Fruit fly (Drosophila melanogaster) whole organism, pupa: Measurements from ENCODE around the gene CG10096.
A peak's percentile ranks its signal among the peaks of the same experiment; 100 is the strongest.

Source experiments
- CG10348 ChIP-seq: fragments of 200-800 bp; sonication (Bioruptor generic); IDR thresholded peaks from 2 replicates; pipeline ENCODE4 v1.3.6; 2022; ENCODE audit warnings: missing biosample characterization, missing genetic modification characterization
- CG12605 ChIP-seq: fragments of 200-800 bp; sonication (Bioruptor generic); IDR thresholded peaks from 2 replicates; pipeline ENCODE4 v1.3.6; 2022; ENCODE audit warnings: missing biosample characterization, missing genetic modification characterization
- CG13204 ChIP-seq: fragments of 200-800 bp; sonication (Bioruptor generic); optimal IDR thresholded peaks from 2 replicates; lab custom pipeline; 2018; ENCODE audit warnings: missing biosample characterization, mild to moderate bottlenecking, missing genetic modification characterization, moderate library complexity
- CG14655 ChIP-seq: fragments of 200-800 bp; sonication (Bioruptor generic); optimal IDR thresholded peaks from 3 replicates; lab custom pipeline; 2017; ENCODE audit warnings: mild to moderate bottlenecking, missing biosample characterization, missing genetic modification reagents, missing genetic modification characterization
- CG15710 ChIP-seq: fragments of 200-800 bp; sonication (Bioruptor generic); optimal IDR thresholded peaks from 2 replicates; lab custom pipeline; 2018; ENCODE audit warnings: missing biosample characterization, mild to moderate bottlenecking, missing genetic modification characterization, moderate library complexity
- CG17806 ChIP-seq: fragments of 200-800 bp; sonication (Bioruptor generic); optimal IDR thresholded peaks from 2 replicates; lab custom pipeline; 2018; ENCODE audit warnings: missing biosample characterization, mild to moderate bottlenecking, missing genetic modification characterization, moderate library complexity
- CG32121 ChIP-seq: fragments of 200-800 bp; sonication (Bioruptor generic); IDR thresholded peaks from 2 replicates; pipeline ENCODE4 v1.3.6; 2022; ENCODE audit warnings: missing biosample characterization, missing genetic modification characterization
- CG34367 ChIP-seq: fragments of 200-800 bp; sonication (Bioruptor generic); optimal IDR thresholded peaks from 2 replicates; lab custom pipeline; 2018; ENCODE audit warnings: missing biosample characterization, mild to moderate bottlenecking, missing genetic modification characterization
- CG4496 ChIP-seq: fragments of 200-800 bp; sonication (Bioruptor generic); IDR thresholded peaks from 3 replicates; pipeline ENCODE4 v1.3.6; 2022; ENCODE audit warnings: missing biosample characterization, missing genetic modification characterization
- CG8159 ChIP-seq: fragments of 200-800 bp; sonication (Bioruptor generic); optimal IDR thresholded peaks from 3 replicates; lab custom pipeline; 2018; ENCODE audit warnings: missing biosample characterization, mild to moderate bottlenecking, missing genetic modification characterization, moderate library complexity
- CG8301 ChIP-seq: fragments of 200-800 bp; sonication (Bioruptor generic); optimal IDR thresholded peaks from 2 replicates; lab custom pipeline; 2018; ENCODE audit warnings: missing biosample characterization, mild to moderate bottlenecking, missing genetic modification characterization
- CG9948 ChIP-seq: fragments of 200-800 bp; sonication (Bioruptor generic); optimal IDR thresholded peaks from 2 replicates; lab custom pipeline; 2018; ENCODE audit warnings: missing biosample characterization, mild to moderate bottlenecking, missing genetic modification characterization, moderate library complexity
- D1 ChIP-seq: fragments of 200-800 bp; sonication (Bioruptor generic); optimal IDR thresholded peaks from 2 replicates; lab custom pipeline; 2018; ENCODE audit warnings: missing biosample characterization, mild to moderate bottlenecking, missing genetic modification characterization, moderate library complexity
- EcR ChIP-seq: fragments of 200-800 bp; sonication (Bioruptor generic); optimal IDR thresholded peaks from 3 replicates; lab custom pipeline; 2019; ENCODE audit warnings: missing biosample characterization, missing genetic modification characterization, mild to moderate bottlenecking, moderate library complexity, missing genetic modification reagents
- Ets98B ChIP-seq: fragments of 200-800 bp; sonication (Bioruptor generic); IDR thresholded peaks from 2 replicates; pipeline ENCODE4 v1.3.6; 2022; ENCODE audit warnings: missing biosample characterization, missing genetic modification characterization
- Pif1A ChIP-seq: fragments of 200-800 bp; sonication (Bioruptor generic); optimal IDR thresholded peaks from 3 replicates; lab custom pipeline; 2016; ENCODE audit warnings: missing biosample characterization, missing genetic modification characterization
- Pif1B ChIP-seq: fragments of 200-800 bp; sonication (Bioruptor generic); optimal IDR thresholded peaks from 3 replicates; lab custom pipeline; 2016; ENCODE audit warnings: missing biosample characterization, missing genetic modification characterization
- Snoo ChIP-seq: fragments of 200-800 bp; sonication (Bioruptor generic); optimal IDR thresholded peaks from 3 replicates; lab custom pipeline; 2017; ENCODE audit warnings: missing biosample characterization, mild to moderate bottlenecking, missing genetic modification characterization, inconsistent platforms
- fd96Ca ChIP-seq: fragments of 200-800 bp; sonication (Bioruptor generic); IDR thresholded peaks from 3 replicates; pipeline ENCODE4 v1.3.6; 2022; ENCODE audit warnings: missing biosample characterization, missing genetic modification characterization
- gl ChIP-seq: fragments of 200-800 bp; sonication (Bioruptor generic); optimal IDR thresholded peaks from 2 replicates; lab custom pipeline; 2018; ENCODE audit warnings: missing biosample characterization, mild to moderate bottlenecking, missing genetic modification characterization
- rn ChIP-seq: fragments of 200-800 bp; sonication (Bioruptor generic); IDR thresholded peaks from 2 replicates; pipeline ENCODE4 v1.3.6; 2022; ENCODE audit warnings: missing biosample characterization, missing genetic modification characterization

Gene CG10096

DNA sequence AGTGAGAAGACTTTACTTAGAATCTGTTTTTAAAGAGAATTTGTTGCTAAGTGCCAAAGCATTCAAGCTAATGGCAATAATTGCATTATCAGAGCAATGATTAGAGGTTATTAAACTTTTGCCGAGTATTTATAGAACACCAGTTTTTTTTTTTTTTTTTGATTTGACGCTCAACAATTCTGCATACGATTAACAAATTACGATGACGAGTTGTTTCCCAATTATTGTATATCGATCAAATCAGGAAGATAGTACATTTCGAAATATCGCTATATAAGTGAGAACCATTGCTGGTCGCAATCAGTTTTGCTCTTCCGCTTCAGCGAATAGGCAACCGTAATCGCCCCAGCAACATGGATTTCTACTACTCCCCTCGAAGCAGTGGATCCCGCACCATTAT, 22.0 kb downstream of the CG10096 start, which contains the start of gene GstD4:
Gene GstD4 (plus strand): TSS at position 301 of the 400 bp plus-strand sequence.
- TF ChIP-seq EcR (GFP tag; lab: Kevin White, UChicago) (peak; percentile 21), CG34367 (no peak)

DNA sequence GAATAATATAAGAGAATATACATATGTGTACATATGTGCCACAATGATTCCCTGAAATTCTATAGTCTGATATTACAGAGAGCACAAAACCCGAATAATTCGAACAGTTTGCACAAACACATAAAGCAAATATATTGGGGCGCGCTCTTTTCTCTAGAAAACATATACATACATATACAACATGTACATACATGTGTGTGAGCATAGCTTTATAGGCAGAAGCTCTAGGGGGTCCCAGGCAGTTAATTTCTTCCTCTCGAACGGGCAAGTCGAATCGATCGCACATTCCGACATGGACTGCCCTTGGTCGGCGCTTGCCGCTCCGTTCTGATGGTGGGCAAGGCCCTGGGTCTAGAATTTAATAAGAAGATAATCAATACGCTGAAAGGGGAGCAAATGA, 23.0 kb downstream of the CG10096 start, which contains the start of gene GstD3:
Gene GstD3 (plus strand): TSS at position 269 of the 400 bp plus-strand sequence.
- no peak for TF ChIP-seq Pif1A (GFP tag; lab: Kevin White, UChicago)
- peak; percentile 25 for TF ChIP-seq EcR (GFP tag; lab: Kevin White, UChicago)
- TF ChIP-seq Snoo (tag; lab: Kevin White, UChicago) = no peak

DNA sequence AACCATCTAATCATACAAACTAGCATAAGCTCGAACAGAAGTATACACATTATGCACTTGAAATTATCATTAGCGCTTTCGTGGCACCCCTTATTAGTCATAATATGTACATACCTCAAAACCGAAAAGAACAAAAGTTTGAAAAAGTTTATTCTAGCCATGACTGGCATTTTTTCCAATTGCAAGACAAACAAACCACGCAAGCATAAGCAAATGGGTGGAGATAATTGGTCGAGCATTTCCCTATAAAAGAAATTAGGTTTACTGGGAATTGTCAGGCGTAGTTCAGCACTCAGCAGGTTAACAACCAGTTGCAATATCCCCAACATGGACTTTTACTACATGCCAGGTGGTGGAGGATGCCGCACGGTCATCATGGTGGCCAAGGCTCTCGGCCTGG, 24.1 kb downstream of the CG10096 start, which contains the start of gene GstD2:
Gene GstD2 (plus strand): TSS at position 301 of the 400 bp plus-strand sequence.
- TF ChIP-seq Pif1A (GFP tag; lab: Kevin White, UChicago) = no peak
- TF ChIP-seq CG17806 (tag; lab: Kevin White, UChicago) = no peak
- TF ChIP-seq CG13204 (GFP tag; lab: Kevin White, UChicago) = no peak
- no peak for TF ChIP-seq gl (tag; lab: Kevin White, UChicago)
- no peak for TF ChIP-seq CG34367

DNA sequence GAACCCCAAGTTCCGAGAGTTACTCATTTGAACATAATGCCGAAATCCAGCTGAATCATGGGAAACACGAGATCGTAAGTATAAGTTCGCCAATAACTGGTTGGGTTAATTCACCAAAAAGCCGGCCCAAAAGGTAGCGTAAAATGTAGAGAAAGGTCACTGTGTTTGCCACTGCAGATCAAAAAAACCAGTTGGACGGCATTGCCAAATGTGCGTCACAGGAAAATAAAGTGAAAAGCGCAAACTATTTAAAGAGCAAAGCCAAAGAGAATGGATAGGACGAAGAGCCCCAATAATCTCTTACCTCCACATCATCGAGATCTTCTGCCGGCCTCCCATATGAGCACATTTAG, 25.2 kb downstream of the CG10096 start:
- TF ChIP-seq fd96Ca (no peak), CG9948 (tag; lab: Kevin White, UChicago) (no peak), EcR (GFP tag; lab: Kevin White, UChicago) (peak; percentile 84), CG12605 (GFP tag; lab: Robert Waterston, UW) (peak; percentile 10; the same call in 1 of the 2 replicates), gl (tag; lab: Kevin White, UChicago) (no peak), CG15710 (tag; lab: Kevin White, UChicago) (no peak), rn (no peak), CG34367 (no peak), Snoo (tag; lab: Kevin White, UChicago) (no peak)

DNA sequence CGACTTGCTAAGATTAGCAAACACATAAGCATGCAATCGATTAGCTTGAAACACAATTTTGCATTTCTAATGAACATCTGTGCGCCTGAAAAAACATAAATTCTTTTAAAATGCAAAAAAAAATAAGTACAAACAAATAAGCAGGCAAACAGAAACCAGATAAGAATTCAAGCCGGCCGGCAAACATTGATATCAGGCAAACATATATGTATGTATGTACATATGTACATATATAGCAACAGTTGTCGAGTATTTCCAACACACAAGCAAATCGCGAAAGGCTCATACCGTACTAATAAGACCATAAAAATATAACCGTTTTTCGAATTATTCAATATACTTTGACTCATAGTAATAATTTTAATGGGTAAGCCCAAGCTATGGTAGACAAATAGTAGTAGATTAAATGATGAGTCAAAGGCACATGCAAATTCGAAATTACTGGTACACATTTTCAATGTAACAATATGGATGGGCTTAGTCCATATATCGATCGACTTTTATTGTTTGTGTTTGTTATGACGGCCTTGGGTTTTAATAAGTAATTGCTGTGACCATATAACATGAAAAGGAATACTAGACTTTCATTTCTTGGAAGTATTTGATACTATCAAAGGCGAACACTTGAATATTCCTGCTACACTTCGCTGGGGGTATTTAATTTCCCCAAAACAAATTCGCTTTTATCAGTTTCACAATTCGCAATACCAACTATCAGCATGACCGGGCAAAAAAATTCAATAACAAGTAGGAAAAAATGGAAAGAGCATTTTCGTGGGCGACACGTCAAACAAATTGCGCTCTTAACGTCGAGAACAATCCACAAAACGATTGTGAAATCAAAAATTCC, 25.8 kb downstream of the CG10096 start:
- TF ChIP-seq CG34367 = no peak
- no peak for TF ChIP-seq CG14655 (GFP tag; lab: Kevin White, UChicago)
- no peak for TF ChIP-seq fd96Ca
- no peak for TF ChIP-seq rn
- no peak for TF ChIP-seq CG32121 (GFP tag; lab: Robert Waterston, UW)
- no peak for TF ChIP-seq CG8301 (tag; lab: Kevin White, UChicago)
- no peak for TF ChIP-seq Snoo (tag; lab: Kevin White, UChicago)
- no peak for TF ChIP-seq CG4496
- no peak for TF ChIP-seq Pif1B (GFP tag; lab: Kevin White, UChicago)
- no peak for TF ChIP-seq CG12605 (GFP tag; lab: Robert Waterston, UW)

DNA sequence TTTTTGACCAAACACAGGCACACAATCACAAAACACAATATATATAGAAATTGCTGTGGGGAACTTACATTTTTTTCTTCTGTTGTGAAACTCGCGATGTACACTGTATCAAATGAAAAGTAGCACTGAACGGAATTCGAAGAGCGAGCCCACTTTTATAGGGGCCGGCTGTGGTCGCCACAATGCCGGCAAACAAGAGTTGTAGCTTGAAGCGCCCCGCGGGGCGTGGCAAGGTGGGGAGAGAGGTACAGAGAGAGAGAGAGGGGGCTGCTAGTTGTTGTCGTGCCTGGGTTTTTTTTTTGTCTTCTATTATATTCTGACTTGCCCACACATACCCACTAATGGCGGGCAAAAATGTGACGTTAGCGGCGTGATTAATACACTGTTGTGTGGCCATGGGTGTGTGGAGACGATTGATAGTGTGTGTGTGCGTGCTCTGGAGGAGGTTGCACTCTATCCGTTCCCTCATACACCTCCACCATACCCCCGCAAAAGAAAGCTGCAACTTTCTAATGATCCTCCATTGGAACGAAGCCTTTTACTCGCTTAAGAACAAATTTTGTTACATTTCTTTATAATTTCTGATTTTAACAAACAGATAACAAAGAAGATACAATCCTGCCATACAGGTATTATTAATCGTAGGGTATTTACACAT, 26.5 kb downstream of the CG10096 start, which contains the start of gene GstD1:
Gene GstD1 (minus strand): TSS at position 134 of the 658 bp plus-strand sequence.
- TF ChIP-seq Ets98B (peak; percentile 90), Snoo (tag; lab: Kevin White, UChicago) (peak; percentile 14), gl (tag; lab: Kevin White, UChicago) (no peak), CG8301 (tag; lab: Kevin White, UChicago) (peak; percentile 88), CG17806 (tag; lab: Kevin White, UChicago) (peak; percentile 39), CG9948 (tag; lab: Kevin White, UChicago) (peak; percentile 72), CG34367 (peak; percentile 17), rn (no peak), CG12605 (GFP tag; lab: Robert Waterston, UW) (peak; percentile 75), CG8159 (tag; lab: Kevin White, UChicago) (peak; percentile 47), fd96Ca (peak; percentile 89; the same call in 2 of the 3 replicates), CG10348 (GFP tag; lab: Robert Waterston, UW) (peak; percentile 30), CG15710 (tag; lab: Kevin White, UChicago) (peak; percentile 24), CG14655 (GFP tag; lab: Kevin White, UChicago) (peak; percentile 86), EcR (GFP tag; lab: Kevin White, UChicago) (peak; percentile 48), CG13204 (GFP tag; lab: Kevin White, UChicago) (no peak), Pif1A (GFP tag; lab: Kevin White, UChicago) (peak; percentile 53), D1 (tag; lab: Kevin White, UChicago) (no peak), CG4496 (peak; percentile 74), CG32121 (GFP tag; lab: Robert Waterston, UW) (peak; percentile 92), Pif1B (GFP tag; lab: Kevin White, UChicago) (peak; percentile 38)
- TF ChIP-seq, all 21 proteins: peak for 17
